Worm (Caenorhabditis elegans) whole organism, L4/young adult: ENCODE data around the gene F59E12.17.

Experiments used
- dao-5 ChIP-seq: sonication (generic microtip); optimal IDR thresholded peaks from 2 replicates; lab custom pipeline; 2016; ENCODE audit warnings: missing genotype, missing genetic modification characterization, moderate library complexity, missing compliant biosample characterization
- him-1 ChIP-seq: sonication (generic microtip); optimal IDR thresholded peaks from 2 replicates; lab custom pipeline; 2016; ENCODE audit warnings: missing genotype, missing genetic modification reagents, missing genetic modification characterization, missing compliant biosample characterization

ce11 chrII:5667540-5667939 is 18.3 kb upstream of the F59E12.17 start:
- TF ChIP-seq him-1 (tag; lab: Kevin White, UChicago) (no peak), dao-5 (tag; lab: Kevin White, UChicago) (no peak)
